Worm (Caenorhabditis elegans) whole organism, midembryonic: ENCODE data around the gene mfsd-6.
"Not testable (repeated sequence)": the region's sequence is repeated elsewhere in the genome, so short reads cannot be mapped to it uniquely, and the experiment has no call there.

Source experiments
- T22C8.4 ChIP-seq: fragments of 200-800 bp; sonication (Bioruptor generic); IDR thresholded peaks from 2 replicates; pipeline ENCODE4 v1.3.6; 2022; ENCODE audit warnings: missing genetic modification characterization, missing compliant biosample characterization
- cog-1 ChIP-seq: sonication (generic microtip); optimal IDR thresholded peaks from 2 replicates; lab custom pipeline; 2016; ENCODE audit warnings: missing genetic modification characterization, missing compliant biosample characterization
- flt-1 ChIP-seq: fragments of 200-800 bp; sonication (Bioruptor generic); IDR thresholded peaks from 2 replicates; pipeline ENCODE4 v1.3.6; 2022; ENCODE audit warnings: missing genetic modification characterization, missing compliant biosample characterization
- klf-2 ChIP-seq: fragments of 200-800 bp; sonication (Bioruptor generic); conservative IDR thresholded peaks from 2 replicates; pipeline ENCODE4 v1.3.6; 2022; ENCODE audit warnings: missing genetic modification reagents, missing genetic modification characterization, missing compliant biosample characterization
- med-1 ChIP-seq: sonication (generic microtip); optimal IDR thresholded peaks from 2 replicates; lab custom pipeline; 2017; ENCODE audit warnings: missing genetic modification characterization, mild to moderate bottlenecking, missing compliant biosample characterization, antibody characterized with exemption, missing genetic modification reagents; ENCODE audit not compliant: insufficient read depth
- ref-1 ChIP-seq: fragments of 200-800 bp; sonication (Bioruptor generic); conservative IDR thresholded peaks from 2 replicates; pipeline ENCODE4 v1.3.6; 2022; ENCODE audit warnings: missing genetic modification reagents, missing genetic modification characterization, missing compliant biosample characterization
- tab-1 ChIP-seq: fragments of 200-800 bp; sonication (Bioruptor generic); IDR thresholded peaks from 2 replicates; pipeline ENCODE4 v1.3.6; 2022; ENCODE audit warnings: missing genetic modification characterization, missing compliant biosample characterization
- ztf-23 ChIP-seq: fragments of 200-800 bp; sonication (Bioruptor generic); IDR thresholded peaks from 2 replicates; pipeline ENCODE4 v1.3.6; 2022; ENCODE audit warnings: missing genetic modification reagents, missing genetic modification characterization, missing compliant biosample characterization
- ztf-29 ChIP-seq: fragments of 200-800 bp; sonication (Bioruptor generic); IDR thresholded peaks from 2 replicates; pipeline ENCODE4 v1.3.6; 2022; ENCODE audit warnings: missing genetic modification reagents, missing genetic modification characterization, missing compliant biosample characterization

The mfsd-6 gene

ce11 chrIII:7594482-7594881 is 15.3 kb upstream of the mfsd-6 start, which contains the start of gene Y80D4G.2:
TSS of gene Y80D4G.2 (minus strand) at chrIII:7594582.
- TF ChIP-seq flt-1, ztf-23, T22C8.4 (GFP tag; lab: Robert Waterston, UW): not testable (repeated sequence)

- TF ChIP-seq ztf-23 (GFP tag; lab: Robert Waterston, UW) (no peak), klf-2 (GFP tag; lab: Robert Waterston, UW) (no peak), tab-1 (GFP tag; lab: Robert Waterston, UW) (no peak)
These were observed 14.2 kb upstream of the mfsd-6 start, which contains the start of gene R13A5.11 for ce11 chrIII:7593285-7593928. TSS of gene R13A5.11 (minus strand) at chrIII:7593335.

DNA sequence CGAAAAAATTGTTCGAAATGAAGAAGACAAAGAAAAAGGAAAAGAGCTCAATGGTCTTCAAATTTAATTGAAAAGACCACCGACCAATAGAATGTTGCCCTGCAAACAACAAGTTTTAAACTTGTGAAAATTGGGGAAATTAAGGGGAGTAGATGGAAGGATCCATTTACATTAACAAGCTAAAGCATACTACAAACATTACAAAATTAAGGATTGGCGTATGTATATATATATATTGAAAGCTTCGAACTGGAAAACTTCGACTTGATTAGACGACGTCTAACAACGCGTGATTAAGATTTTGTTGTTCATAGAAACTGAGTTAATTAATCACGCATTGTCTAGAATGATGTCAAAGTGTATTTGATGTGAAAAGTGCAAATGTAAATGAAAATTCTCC is 9.0 kb upstream of the mfsd-6 start, which contains the start of gene R13A5.15:
Gene R13A5.15, minus strand, starts transcription at position 101 of the 400 bp plus-strand sequence.
- TF ChIP-seq cog-1 (tag; lab: Kevin White, UChicago) (no peak), ref-1 (GFP tag; lab: Robert Waterston, UW) (no peak), ztf-23 (GFP tag; lab: Robert Waterston, UW) (no peak), flt-1 (GFP tag; lab: Robert Waterston, UW) (no peak), med-1 (no peak), T22C8.4 (GFP tag; lab: Robert Waterston, UW) (no peak), klf-2 (GFP tag; lab: Robert Waterston, UW) (no peak), tab-1 (GFP tag; lab: Robert Waterston, UW) (no peak), ztf-29 (GFP tag; lab: Robert Waterston, UW) (no peak)

ce11 chrIII:7584131-7584646 is 5.0 kb upstream of the mfsd-6 start, which contains the start of gene cup-5:
TSS of gene cup-5 (plus strand) at chrIII:7584181.
- TF ChIP-seq cog-1 (tag; lab: Kevin White, UChicago): no peak
- 0 out of 2 replicates have a peak, but pooled peaks have one; percentile 50 for TF ChIP-seq flt-1 (GFP tag; lab: Robert Waterston, UW)

DNA sequence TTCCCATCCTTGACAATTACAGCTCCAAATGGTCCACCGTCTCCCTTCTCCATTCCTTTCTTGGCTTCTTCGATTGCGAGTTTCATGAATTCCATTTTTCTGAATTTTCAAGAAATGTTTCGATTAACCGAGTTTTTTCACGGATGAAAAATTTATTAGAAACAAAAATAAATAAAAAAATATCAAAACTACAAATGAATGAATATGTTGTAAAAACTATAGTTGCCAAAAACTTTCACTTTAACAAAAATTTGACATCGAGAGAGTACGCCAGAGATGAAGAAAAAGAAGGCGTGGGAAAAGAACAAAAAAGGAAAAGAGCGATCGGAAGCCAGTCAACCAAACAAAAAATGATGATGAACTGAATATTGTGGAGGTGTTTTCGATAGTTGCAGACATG is 3.7 kb upstream of the mfsd-6 start, which contains the start of gene R13A5.10:
Gene R13A5.10, minus strand, starts transcription at position 101 of the 400 bp plus-strand sequence.
- TF ChIP-seq cog-1 (tag; lab: Kevin White, UChicago): no peak
- TF ChIP-seq tab-1 (GFP tag; lab: Robert Waterston, UW): no peak
- TF ChIP-seq ztf-23 (GFP tag; lab: Robert Waterston, UW): no peak
- TF ChIP-seq klf-2 (GFP tag; lab: Robert Waterston, UW): no peak

ce11 chrIII:7580586-7580985 is 1.4 kb upstream of the mfsd-6 start:
- TF ChIP-seq flt-1 (GFP tag; lab: Robert Waterston, UW) (no peak), ztf-29 (GFP tag; lab: Robert Waterston, UW) (no peak), ref-1 (GFP tag; lab: Robert Waterston, UW) (no peak), T22C8.4 (GFP tag; lab: Robert Waterston, UW) (no peak), med-1 (no peak), cog-1 (tag; lab: Kevin White, UChicago) (no peak), ztf-23 (GFP tag; lab: Robert Waterston, UW) (no peak), klf-2 (GFP tag; lab: Robert Waterston, UW) (no peak), tab-1 (GFP tag; lab: Robert Waterston, UW) (no peak)

ce11 chrIII:7572781-7573400 is 6.3 kb downstream of the mfsd-6 start, which contains the start of the genes rpl-9 and lpd-7:
TSS of gene rpl-9 (minus strand) at chrIII:7572831.
TSS of gene lpd-7 (plus strand) at chrIII:7573350.
- TF ChIP-seq flt-1 (GFP tag; lab: Robert Waterston, UW) (0 out of 2 replicates have a peak, but pooled peaks have one; percentile 61), T22C8.4 (GFP tag; lab: Robert Waterston, UW) (no peak), cog-1 (tag; lab: Kevin White, UChicago) (peak; percentile 17)

DNA sequence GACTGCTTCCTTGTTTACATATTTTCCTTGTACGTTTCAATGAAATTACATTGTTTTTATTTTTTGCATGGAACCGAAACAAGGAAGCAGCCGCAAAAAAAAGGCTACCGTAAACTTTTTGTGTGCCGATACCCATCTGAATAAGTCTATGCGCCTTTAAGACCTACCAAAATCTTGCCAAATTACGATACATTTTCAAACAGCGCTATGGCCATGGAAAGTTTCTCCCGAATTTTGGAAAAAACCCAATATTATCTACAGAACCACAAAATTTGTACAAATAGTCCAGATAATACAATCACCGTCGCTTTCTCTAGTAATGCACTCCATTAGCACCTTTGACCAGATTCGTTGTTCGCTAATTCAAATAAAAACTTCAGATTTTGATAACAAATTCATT is 7.5 kb downstream of the mfsd-6 start:
- TF ChIP-seq ztf-23 (GFP tag; lab: Robert Waterston, UW) (no peak), ref-1 (GFP tag; lab: Robert Waterston, UW) (no peak)

ce11 chrIII:7570083-7570695 is 9.0 kb downstream of the mfsd-6 start, which contains the start of gene R13A5.7:
TSS of gene R13A5.7 (minus strand) at chrIII:7570133.
- no peak for TF ChIP-seq ref-1 (GFP tag; lab: Robert Waterston, UW)
- no peak for TF ChIP-seq ztf-23 (GFP tag; lab: Robert Waterston, UW)
- peak; percentile 18; the same call in 1 of the 2 replicates for TF ChIP-seq flt-1 (GFP tag; lab: Robert Waterston, UW)
- no peak for TF ChIP-seq med-1
- TF ChIP-seq klf-2 (GFP tag; lab: Robert Waterston, UW): no peak
- peak; percentile 18 for TF ChIP-seq cog-1 (tag; lab: Kevin White, UChicago)
- TF ChIP-seq T22C8.4 (GFP tag; lab: Robert Waterston, UW): no peak
- TF ChIP-seq ztf-29 (GFP tag; lab: Robert Waterston, UW): no peak
- no peak for TF ChIP-seq tab-1 (GFP tag; lab: Robert Waterston, UW)
